Worm (Caenorhabditis elegans) whole organism, young adult: ENCODE results near the gene lgc-49.

Experiments
- B0336.3 ChIP-seq: fragments of 200-800 bp; sonication (Bioruptor generic); IDR thresholded peaks from 2 replicates; pipeline ENCODE4 v1.3.6; 2022; ENCODE audit warnings: missing genetic modification characterization, missing compliant biosample characterization
- K11D2.4 ChIP-seq: fragments of 200-800 bp; sonication (Bioruptor generic); IDR thresholded peaks from 2 replicates; pipeline ENCODE4 v1.3.6; 2022; ENCODE audit warnings: missing genetic modification reagents, missing genetic modification characterization, missing compliant biosample characterization
- T26A5.8 ChIP-seq: sonication (generic microtip); optimal IDR thresholded peaks from 2 replicates; lab custom pipeline; 2016; ENCODE audit warnings: missing genetic modification characterization, missing compliant biosample characterization
- Y79H2A.3 ChIP-seq: fragments of 200-800 bp; sonication (Bioruptor generic); conservative IDR thresholded peaks from 2 replicates; pipeline ENCODE4 v1.3.6; 2022; ENCODE audit warnings: missing genetic modification reagents, missing genetic modification characterization, missing compliant biosample characterization
- ama-1 ChIP-seq, 3 experiments: fragments of 150-350 bp in 1 of 3; sonication (generic microtip) in 2 of 3; optimal IDR thresholded peaks; 2 replicates each; lab custom pipeline; 2014 to 2018; ENCODE audit warnings: missing biosample characterization in 2 of 3, missing genetic modification characterization in 2 of 3, missing genetic modification reagents in 2 of 3
- ceh-91 ChIP-seq: fragments of 200-800 bp; sonication (Bioruptor generic); IDR thresholded peaks from 2 replicates; pipeline ENCODE4 v1.3.6; 2022; ENCODE audit warnings: missing genetic modification reagents, missing genetic modification characterization, missing compliant biosample characterization
- efl-1 ChIP-seq: fragments of 150-350 bp; optimal IDR thresholded peaks from 2 replicates; lab custom pipeline; 2014; ENCODE audit warnings: missing biosample characterization, missing genetic modification reagents, missing genetic modification characterization
- lsy-27 ChIP-seq: sonication (generic microtip); optimal IDR thresholded peaks from 2 replicates; lab custom pipeline; 2017; ENCODE audit warnings: missing genetic modification characterization, mild to moderate bottlenecking, missing compliant biosample characterization, antibody characterized with exemption, missing genotype, borderline replicate concordance; ENCODE audit not compliant: insufficient read depth
- nfya-1 ChIP-seq: sonication (generic microtip); optimal IDR thresholded peaks from 2 replicates; lab custom pipeline; 2017; ENCODE audit warnings: antibody characterized with exemption, missing compliant biosample characterization, missing genetic modification characterization, borderline replicate concordance; ENCODE audit not compliant: insufficient read depth
- pbrm-1 ChIP-seq: fragments of 200-800 bp; sonication (Bioruptor generic); IDR thresholded peaks from 2 replicates; pipeline ENCODE4 v1.3.6; 2022; ENCODE audit warnings: missing genetic modification reagents, missing genetic modification characterization, missing compliant biosample characterization
- tlf-1 ChIP-seq: fragments of 200-800 bp; sonication (Bioruptor generic); optimal IDR thresholded peaks from 2 replicates; lab custom pipeline; 2018; ENCODE audit warnings: mild to moderate bottlenecking, missing genetic modification characterization, missing compliant biosample characterization
- unc-62 ChIP-seq: fragments of 150-350 bp; optimal IDR thresholded peaks from 2 replicates; lab custom pipeline; 2014; ENCODE audit warnings: missing biosample characterization, missing genetic modification reagents, missing genetic modification characterization
- ztf-6 ChIP-seq: fragments of 200-800 bp; sonication (Bioruptor generic); IDR thresholded peaks from 2 replicates; pipeline ENCODE4 v1.3.6; 2022; ENCODE audit warnings: missing genetic modification reagents, missing genetic modification characterization, missing compliant biosample characterization

- TF ChIP-seq lsy-27 (no peak), ceh-91 (GFP tag; lab: Robert Waterston, UW) (no peak), nfya-1 (tag; lab: Kevin White, UChicago) (no peak), Y79H2A.3 (GFP tag; lab: Robert Waterston, UW) (no peak), T26A5.8 (no peak), pbrm-1 (no peak), unc-62 (GFP tag; lab: Kevin White, UChicago) (no peak), ama-1 (optimal IDR thresholded peaks at IDR 0.05; lab: Kevin White, UChicago) (no peak), ama-1 (GFP tag; optimal IDR thresholded peaks at IDR 0.05; lab: Kevin White, UChicago) (no peak), ztf-6 (GFP tag; lab: Robert Waterston, UW) (no peak), B0336.3 (GFP tag; lab: Robert Waterston, UW) (no peak), efl-1 (GFP tag; lab: Kevin White, UChicago) (no peak), K11D2.4 (GFP tag; lab: Robert Waterston, UW) (no peak), tlf-1 (GFP tag; lab: Kevin White, UChicago) (no peak)
Measured at ce11 chrV:11209452-11210188, 18.5 kb downstream of the lgc-49 start.
